Fruit fly (Drosophila melanogaster) whole organism, embryonic: Measurements from ENCODE around the gene MAPk-Ak2.

ENCODE experiments used
- ATbp ChIP-seq: fragments of 200-800 bp; sonication (Bioruptor generic); optimal IDR thresholded peaks from 2 replicates; lab custom pipeline; 2017; ENCODE audit warnings: missing biosample characterization, mild to moderate bottlenecking, missing genetic modification characterization, missing genetic modification reagents
- Asciz ChIP-seq: fragments of 200-800 bp; sonication (Bioruptor generic); optimal IDR thresholded peaks from 2 replicates; lab custom pipeline; 2017; ENCODE audit warnings: missing biosample characterization, mild to moderate bottlenecking, missing genetic modification characterization, missing genetic modification reagents
- B-H1 ChIP-seq: fragments of 200-800 bp; sonication (Bioruptor generic); IDR thresholded peaks from 3 replicates; pipeline ENCODE4 v1.3.6; 2022; ENCODE audit warnings: missing biosample characterization, missing genetic modification characterization
- C15 ChIP-seq: fragments of 200-800 bp; sonication (Bioruptor generic); IDR thresholded peaks from 3 replicates; pipeline ENCODE4 v1.3.6; 2022; ENCODE audit warnings: missing biosample characterization, missing genetic modification characterization
- CG10147 ChIP-seq: fragments of 200-800 bp; sonication (Bioruptor generic); optimal IDR thresholded peaks from 2 replicates; lab custom pipeline; 2019; ENCODE audit warnings: missing biosample characterization, mild to moderate bottlenecking, missing genetic modification characterization, moderate library complexity
- CG10267 ChIP-seq: fragments of 200-800 bp; sonication (Bioruptor generic); optimal IDR thresholded peaks from 2 replicates; lab custom pipeline; 2018; ENCODE audit warnings: missing biosample characterization, mild to moderate bottlenecking, missing genetic modification characterization, moderate library complexity
- CG10321 ChIP-seq: fragments of 200-800 bp; sonication (Bioruptor generic); IDR thresholded peaks from 2 replicates; pipeline ENCODE4 v1.3.6; 2022; ENCODE audit warnings: missing biosample characterization, missing genetic modification characterization
- CG11456 ChIP-seq: fragments of 200-800 bp; sonication (Bioruptor generic); IDR thresholded peaks from 3 replicates; pipeline ENCODE4 v1.3.6; 2022; ENCODE audit warnings: missing biosample characterization, missing genetic modification characterization
- CG11696 ChIP-seq: fragments of 200-800 bp; sonication (Bioruptor generic); IDR thresholded peaks from 2 replicates; pipeline ENCODE4 v1.3.6; 2022; ENCODE audit warnings: missing biosample characterization, missing genetic modification characterization
- CG12659 ChIP-seq: fragments of 200-800 bp; sonication (Bioruptor generic); optimal IDR thresholded peaks from 3 replicates; lab custom pipeline; 2017; ENCODE audit warnings: mild to moderate bottlenecking, missing biosample characterization, missing genetic modification reagents, missing genetic modification characterization
- CG15073 ChIP-seq: fragments of 200-800 bp; sonication (Bioruptor generic); optimal IDR thresholded peaks from 2 replicates; lab custom pipeline; 2016; ENCODE audit warnings: missing biosample characterization, missing genetic modification characterization
- CG16863 ChIP-seq: fragments of 200-800 bp; sonication (Bioruptor generic); optimal IDR thresholded peaks from 3 replicates; lab custom pipeline; 2016; ENCODE audit warnings: missing biosample characterization, missing genetic modification characterization
- CG17328 ChIP-seq: fragments of 200-800 bp; sonication (Bioruptor generic); IDR thresholded peaks from 2 replicates; pipeline ENCODE4 v1.3.6; 2022; ENCODE audit warnings: missing biosample characterization, missing genetic modification characterization
- CG17568 ChIP-seq: fragments of 200-800 bp; sonication (Bioruptor generic); optimal IDR thresholded peaks from 2 replicates; lab custom pipeline; 2018; ENCODE audit warnings: missing biosample characterization, mild to moderate bottlenecking, missing genetic modification characterization, moderate library complexity
- CG17802 ChIP-seq: fragments of 200-800 bp; sonication (Bioruptor generic); optimal IDR thresholded peaks from 2 replicates; lab custom pipeline; 2018; ENCODE audit warnings: missing biosample characterization, mild to moderate bottlenecking, missing genetic modification characterization, moderate library complexity
- CG18764 ChIP-seq: fragments of 200-800 bp; sonication (Bioruptor generic); optimal IDR thresholded peaks from 3 replicates; lab custom pipeline; 2016; ENCODE audit warnings: missing biosample characterization, missing genetic modification characterization
- CG2116 ChIP-seq: fragments of 200-800 bp; sonication (Bioruptor generic); optimal IDR thresholded peaks from 3 replicates; lab custom pipeline; 2018; ENCODE audit warnings: missing biosample characterization, mild to moderate bottlenecking, missing genetic modification characterization
- CG2129 ChIP-seq: fragments of 200-800 bp; sonication (Bioruptor generic); IDR thresholded peaks from 2 replicates; pipeline ENCODE4 v1.3.6; 2022; ENCODE audit warnings: missing biosample characterization, missing genetic modification characterization; ENCODE audit not compliant: partially characterized antibody
- CG4730 ChIP-seq: fragments of 200-800 bp; sonication (Bioruptor generic); IDR thresholded peaks from 2 replicates; pipeline ENCODE4 v1.3.6; 2022; ENCODE audit warnings: missing biosample characterization, missing genetic modification characterization
- CG6791 ChIP-seq: fragments of 200-800 bp; sonication (Bioruptor generic); IDR thresholded peaks from 3 replicates; pipeline ENCODE4 v1.3.6; 2022; ENCODE audit warnings: missing biosample characterization, missing genetic modification characterization; ENCODE audit not compliant: partially characterized antibody
- CG7839 ChIP-seq: fragments of 200-800 bp; sonication (Bioruptor generic); optimal IDR thresholded peaks from 3 replicates; lab custom pipeline; 2018; ENCODE audit warnings: missing biosample characterization, mild to moderate bottlenecking, missing genetic modification characterization, moderate library complexity
- CG8089 ChIP-seq: fragments of 200-800 bp; sonication (Bioruptor generic); optimal IDR thresholded peaks from 3 replicates; lab custom pipeline; 2016; ENCODE audit warnings: missing biosample characterization, missing genetic modification characterization
- CHES-1-like ChIP-seq: fragments of 200-800 bp; sonication (Bioruptor generic); optimal IDR thresholded peaks from 2 replicates; lab custom pipeline; 2016; ENCODE audit warnings: missing biosample characterization, missing genetic modification characterization
- Camta ChIP-seq: fragments of 200-800 bp; sonication (Bioruptor generic); optimal IDR thresholded peaks from 2 replicates; lab custom pipeline; 2016; ENCODE audit warnings: missing biosample characterization, missing genetic modification characterization
- Dad ChIP-seq: fragments of 200-800 bp; sonication (Bioruptor generic); optimal IDR thresholded peaks from 3 replicates; lab custom pipeline; 2016; ENCODE audit warnings: missing biosample characterization, missing genetic modification characterization
- Deaf1 ChIP-seq: fragments of 200-800 bp; optimal IDR thresholded peaks from 3 replicates; lab custom pipeline; 2019; ENCODE audit warnings: missing biosample characterization, mild to moderate bottlenecking, missing genetic modification characterization, moderate library complexity
- Doc2 ChIP-seq: fragments of 200-800 bp; sonication (Bioruptor generic); IDR thresholded peaks from 2 replicates; pipeline ENCODE4 v1.3.6; 2022; ENCODE audit warnings: missing biosample characterization, missing genetic modification characterization
- Drgx ChIP-seq: fragments of 200-800 bp; sonication (Bioruptor generic); IDR thresholded peaks from 2 replicates; pipeline ENCODE4 v1.3.6; 2022; ENCODE audit warnings: missing biosample characterization, missing genetic modification characterization
- E2f1 ChIP-seq: fragments of 200-800 bp; sonication (Bioruptor generic); IDR thresholded peaks from 2 replicates; pipeline ENCODE4 v1.3.6; 2022; ENCODE audit warnings: missing biosample characterization, missing genetic modification characterization
- Fer3 ChIP-seq: fragments of 200-800 bp; sonication (Bioruptor generic); optimal IDR thresholded peaks from 2 replicates; lab custom pipeline; 2018; ENCODE audit warnings: missing biosample characterization, mild to moderate bottlenecking, missing genetic modification characterization, moderate library complexity
- Gsc ChIP-seq: fragments of 200-800 bp; sonication (Bioruptor generic); IDR thresholded peaks from 2 replicates; pipeline ENCODE4 v1.3.6; 2022; ENCODE audit warnings: missing biosample characterization, missing genetic modification characterization
- Jarid2 ChIP-seq: fragments of 200-800 bp; sonication (Bioruptor generic); optimal IDR thresholded peaks from 3 replicates; lab custom pipeline; 2017; ENCODE audit warnings: mild to moderate bottlenecking, missing biosample characterization, missing genetic modification reagents, missing genetic modification characterization
- MBD-R2 ChIP-seq: fragments of 200-800 bp; sonication (Bioruptor generic); IDR thresholded peaks from 2 replicates; pipeline ENCODE4 v1.3.6; 2022; ENCODE audit warnings: missing biosample characterization, missing genetic modification characterization
- Med ChIP-seq: fragments of 200-800 bp; sonication (Bioruptor generic); peaks from one replicate; lab custom pipeline; 2016; ENCODE audit warnings: missing biosample characterization, missing genetic modification characterization, mild to moderate bottlenecking, inconsistent platforms, moderate library complexity
- NK7.1 ChIP-seq: fragments of 200-800 bp; sonication (Bioruptor generic); optimal IDR thresholded peaks from 3 replicates; lab custom pipeline; 2016; ENCODE audit warnings: missing biosample characterization, missing genetic modification characterization
- Nf-YB ChIP-seq: fragments of 200-800 bp; sonication (Bioruptor generic); optimal IDR thresholded peaks from 3 replicates; lab custom pipeline; 2019; ENCODE audit warnings: missing biosample characterization, mild to moderate bottlenecking, missing genetic modification characterization, moderate library complexity
- Rfx ChIP-seq: fragments of 200-800 bp; sonication (Bioruptor generic); IDR thresholded peaks from 2 replicates; pipeline ENCODE4 v1.3.6; 2022; ENCODE audit warnings: missing biosample characterization, missing genetic modification characterization
- Xbp1 ChIP-seq: fragments of 200-800 bp; sonication (Bioruptor generic); optimal IDR thresholded peaks from 3 replicates; lab custom pipeline; 2016; ENCODE audit warnings: missing biosample characterization, mild to moderate bottlenecking, missing genetic modification characterization
- bigmax ChIP-seq: fragments of 200-800 bp; sonication (Bioruptor generic); optimal IDR thresholded peaks from 2 replicates; lab custom pipeline; 2018; ENCODE audit warnings: missing biosample characterization, mild to moderate bottlenecking, missing genetic modification characterization
- bowl ChIP-seq: fragments of 200-800 bp; sonication (Bioruptor generic); IDR thresholded peaks from 2 replicates; pipeline ENCODE4 v1.3.6; 2022; ENCODE audit warnings: missing biosample characterization, missing genetic modification characterization
- chif ChIP-seq, 2 experiments: fragments of 200-800 bp; sonication (Bioruptor generic); optimal IDR thresholded peaks; 3 replicates each; lab custom pipeline; 2016; ENCODE audit warnings: missing biosample characterization in 2 of 2, missing genetic modification characterization in 2 of 2
- crol ChIP-seq: fragments of 200-800 bp; sonication (Bioruptor generic); IDR thresholded peaks from 2 replicates; pipeline ENCODE4 v1.3.6; 2022; ENCODE audit warnings: missing biosample characterization, missing genetic modification characterization
- dati ChIP-seq: fragments of 200-800 bp; sonication (Bioruptor generic); IDR thresholded peaks from 2 replicates; pipeline ENCODE4 v1.3.6; 2022; ENCODE audit warnings: missing biosample characterization, missing genetic modification characterization
- disco-r ChIP-seq: fragments of 200-800 bp; sonication (Bioruptor generic); optimal IDR thresholded peaks from 2 replicates; lab custom pipeline; 2016; ENCODE audit warnings: missing biosample characterization, missing genetic modification characterization
- ken ChIP-seq: fragments of 200-800 bp; sonication (Bioruptor generic); IDR thresholded peaks from 3 replicates; pipeline ENCODE4 v1.3.6; 2022; ENCODE audit warnings: missing biosample characterization, missing genetic modification characterization
- mam ChIP-seq: fragments of 200-800 bp; sonication (Bioruptor generic); optimal IDR thresholded peaks from 3 replicates; lab custom pipeline; 2016; ENCODE audit warnings: missing biosample characterization, missing genetic modification characterization
- prd ChIP-seq, 3 experiments: fragments of >200 bp in 2 of 3; fragments of 200-800 bp in 1 of 3; sonication (Bioruptor generic) in 1 of 3; optimal IDR thresholded peaks in 2 of 3; IDR thresholded peaks in 1 of 3; 2 replicates in 2 of 3; 3 replicates in 1 of 3; pipeline versions ENCODE4 v1.3.6 to Lab custom; 2017 to 2022; ENCODE audit warnings: missing biosample characterization in 1 of 3, missing genetic modification characterization in 1 of 3
- repo ChIP-seq: fragments of 200-800 bp; sonication (Bioruptor generic); optimal IDR thresholded peaks from 2 replicates; lab custom pipeline; 2016; ENCODE audit warnings: missing biosample characterization, missing genetic modification characterization
- sob ChIP-seq: fragments of 200-800 bp; sonication (Bioruptor generic); IDR thresholded peaks from 2 replicates; pipeline ENCODE4 v1.3.6; 2022; ENCODE audit warnings: missing biosample characterization, missing genetic modification characterization
- sqz ChIP-seq: fragments of 200-800 bp; sonication (Bioruptor generic); optimal IDR thresholded peaks from 3 replicates; lab custom pipeline; 2018; ENCODE audit warnings: missing biosample characterization, mild to moderate bottlenecking, missing genetic modification characterization
- tna ChIP-seq: fragments of 200-800 bp; sonication (Bioruptor generic); IDR thresholded peaks from 2 replicates; pipeline ENCODE4 v1.3.6; 2022; ENCODE audit warnings: missing biosample characterization, missing genetic modification characterization; ENCODE audit not compliant: partially characterized antibody

Gene MAPk-Ak2

DNA sequence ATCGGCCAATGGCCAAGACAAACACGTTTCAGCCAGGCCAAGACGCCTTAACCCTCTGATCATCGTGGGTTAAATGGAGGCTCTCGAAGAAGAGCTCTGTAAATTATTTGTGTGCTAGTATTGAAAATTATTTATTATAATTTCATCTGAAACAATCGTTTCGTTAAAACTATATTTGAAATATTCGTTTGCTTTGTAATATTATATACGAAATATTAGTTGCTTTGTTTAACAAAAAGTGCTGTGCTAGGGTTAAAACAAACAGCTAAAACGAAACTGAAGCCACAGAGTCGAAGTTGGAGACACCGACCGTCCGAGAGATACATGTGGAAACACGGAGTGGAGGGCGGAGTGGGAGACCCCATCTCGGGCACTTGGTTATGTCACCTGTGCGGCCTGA, 22.6 kb upstream of the MAPk-Ak2 start (continued):
- TF ChIP-seq Dad (GFP tag; lab: Kevin White, UChicago) (no peak), B-H1 (0 out of 3 replicates have a peak, but pooled peaks have one; percentile 11), NK7.1 (GFP tag; lab: Kevin White, UChicago) (no peak), CG15073 (no peak), Fer3 (no peak), CG16863 (GFP tag; lab: Kevin White, UChicago) (no peak), Med (peak; percentile 41), CG2116 (no peak), sob (GFP tag; lab: Robert Waterston, UW) (0 out of 2 replicates have a peak, but pooled peaks have one; percentile 26), CG6791 (GFP tag; lab: Robert Waterston, UW) (no peak), CG10147 (GFP tag; lab: Kevin White, UChicago) (no peak), CHES-1-like (GFP tag; lab: Kevin White, UChicago) (no peak), Doc2 (no peak), E2f1 (no peak), Deaf1 (tag; lab: Kevin White, UChicago) (no peak), ken (GFP tag; lab: Robert Waterston, UW) (peak; percentile 30; the same call in 1 of the 3 replicates), Nf-YB (GFP tag; lab: Kevin White, UChicago) (no peak), CG12659 (GFP tag; lab: Kevin White, UChicago) (no peak), Xbp1 (peak; percentile 7), CG11456 (GFP tag; lab: Robert Waterston, UW) (no peak), CG17802 (tag; lab: Kevin White, UChicago) (no peak), repo (GFP tag; lab: Kevin White, UChicago) (no peak), CG10267 (no peak), bowl (GFP tag; lab: Robert Waterston, UW) (no peak), crol (no peak; the same call in 1 of the 2 replicates), CG2129 (no peak), bigmax (GFP tag; lab: Kevin White, UChicago) (no peak), prd (optimal IDR thresholded peaks at IDR 0.05; lab: Kevin White, UChicago) (no peak), prd (GFP tag; IDR thresholded peaks at IDR 0.05; lab: Robert Waterston, UW) (peak; percentile 26; the same call in 1 of the 3 replicates), CG18764 (no peak), Gsc (GFP tag; lab: Robert Waterston, UW) (no peak), disco-r (GFP tag; lab: Kevin White, UChicago) (no peak), CG17568 (GFP tag; lab: Kevin White, UChicago) (no peak), C15 (GFP tag; lab: Robert Waterston, UW) (no peak), chif (GFP tag; optimal IDR thresholded peaks at IDR 0.05; lab: Kevin White, UChicago) (no peak), Rfx (GFP tag; lab: Robert Waterston, UW) (0 out of 2 replicates have a peak, but pooled peaks have one; percentile 21), tna (GFP tag; lab: Robert Waterston, UW) (no peak), CG8089 (GFP tag; lab: Kevin White, UChicago) (no peak), Asciz (GFP tag; lab: Kevin White, UChicago) (no peak), CG11696 (GFP tag; lab: Robert Waterston, UW) (no peak), CG17328 (GFP tag; lab: Robert Waterston, UW) (peak; percentile 10; the same call in 1 of the 2 replicates), mam (GFP tag; lab: Kevin White, UChicago) (no peak), sqz (GFP tag; lab: Kevin White, UChicago) (no peak), Camta (GFP tag; lab: Kevin White, UChicago) (no peak), CG4730 (GFP tag; lab: Robert Waterston, UW) (no peak), ATbp (no peak), Drgx (GFP tag; lab: Robert Waterston, UW) (peak; percentile 89), CG10321 (GFP tag; lab: Robert Waterston, UW) (no peak), MBD-R2 (GFP tag; lab: Robert Waterston, UW) (no peak), CG7839 (tag; lab: Kevin White, UChicago) (no peak), Jarid2 (GFP tag; lab: Kevin White, UChicago) (no peak), dati (GFP tag; lab: Robert Waterston, UW) (no peak)
